Worm (Caenorhabditis elegans) whole organism, mixed stage, embryonic: ENCODE data around the gene ZK829.1.

Source experiments
- nhr-2 ChIP-seq: fragments of 150-350 bp; optimal IDR thresholded peaks from 2 replicates; lab custom pipeline; 2014; ENCODE audit warnings: missing biosample characterization, missing genetic modification characterization
- pha-4 ChIP-seq: fragments of 150-350 bp; optimal IDR thresholded peaks from 2 replicates; lab custom pipeline; 2018; ENCODE audit warnings: missing biosample characterization, missing genetic modification reagents, missing genetic modification characterization

DNA sequence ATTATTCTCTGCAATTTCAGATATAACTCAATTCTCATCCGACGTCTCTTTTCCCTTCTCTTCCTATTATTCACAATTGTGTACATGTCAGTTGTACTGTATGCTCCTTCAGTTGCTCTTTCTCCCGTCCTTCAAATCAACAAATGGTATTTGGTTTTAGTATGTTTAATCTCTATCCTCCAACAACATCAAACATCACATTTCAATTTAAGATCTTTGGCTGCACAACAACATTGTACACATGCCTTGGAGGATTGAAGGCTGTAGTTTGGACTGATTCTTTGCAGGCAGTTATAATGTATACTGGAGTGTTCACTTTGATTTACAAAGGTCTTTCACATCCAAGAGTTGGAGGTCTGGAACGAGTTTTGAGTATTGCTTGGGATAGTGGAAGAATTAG is 3.7 kb downstream of the ZK829.1 start:
- TF ChIP-seq pha-4 (tag; lab: Kevin White, UChicago): no peak
- TF ChIP-seq nhr-2 (tag; lab: Kevin White, UChicago): no peak
